Worm (Caenorhabditis elegans): ENCODE measurements around the gene ctf-4.
A peak's percentile ranks its signal among the peaks of the same experiment; 100 is the strongest.

The ctf-4 gene

ce11 chrV:10965501-10965900 lies at the start of gene ctf-4, which contains the start of gene eef-1G:
ctf-4 (minus strand) TSS chrV:10965539.
eef-1G (plus strand) TSS chrV:10965719.
- TF ChIP-seq lin-13 (tag; optimal IDR thresholded peaks at IDR 0.05) (peak; percentile 96), drap-1 (GFP tag; optimal IDR thresholded peaks at IDR 0.05) (peak; percentile 39), mep-1 (tag; optimal IDR thresholded peaks at IDR 0.05) (peak; percentile 98), M03D4.4 (tag; optimal IDR thresholded peaks at IDR 0.05) (peak; percentile 53), nhr-237 (tag; optimal IDR thresholded peaks at IDR 0.05) (peak; percentile 94), hlh-1 (tag; optimal IDR thresholded peaks at IDR 0.05) (peak; percentile 81), pha-4 (tag; optimal IDR thresholded peaks at IDR 0.05) (peak; percentile 97), flh-1 (GFP tag; optimal IDR thresholded peaks at IDR 0.05) (no peak), cnd-1 (tag; optimal IDR thresholded peaks at IDR 0.05) (peak; percentile 47), unc-120 (tag; optimal IDR thresholded peaks at IDR 0.05; ENCODE audit: poor library complexity, severe bottlenecking) (peak; percentile 23), ceh-39 (tag; optimal IDR thresholded peaks at IDR 0.05) (no peak), nhr-2 (tag; optimal IDR thresholded peaks at IDR 0.05) (no peak), elt-3 (tag; optimal IDR thresholded peaks at IDR 0.05) (peak; percentile 62), ham-2 (GFP tag; optimal IDR thresholded peaks at IDR 0.05) (peak; percentile 20)

ce11 chrV:11014758-11015157 lies 49.4 kb upstream of the ctf-4 start:
- TF ChIP-seq zip-8 (tag; optimal IDR thresholded peaks at IDR 0.05) = no peak
- TF ChIP-seq snpc-4 (tag; optimal IDR thresholded peaks at IDR 0.05) = no peak
- TF ChIP-seq sem-2 (GFP tag; optimal IDR thresholded peaks at IDR 0.05) = no peak
- no peak for TF ChIP-seq mep-1 (tag; optimal IDR thresholded peaks at IDR 0.05)
- TF ChIP-seq blmp-1 (tag; optimal IDR thresholded peaks at IDR 0.05) = no peak
- TF ChIP-seq cnd-1 (tag; optimal IDR thresholded peaks at IDR 0.05) = no peak
- no peak for TF ChIP-seq nhr-2 (tag; optimal IDR thresholded peaks at IDR 0.05)
- no peak for TF ChIP-seq mls-2 (tag; optimal IDR thresholded peaks at IDR 0.05)

- TF ChIP-seq nhr-237 (tag; optimal IDR thresholded peaks at IDR 0.05) = no peak
- TF ChIP-seq nhr-28 (tag; optimal IDR thresholded peaks at IDR 0.05) = no peak
- no peak for TF ChIP-seq snpc-4 (tag; optimal IDR thresholded peaks at IDR 0.05)
- no peak for TF ChIP-seq pha-4 (tag; optimal IDR thresholded peaks at IDR 0.05)
- no peak for TF ChIP-seq drap-1 (GFP tag; optimal IDR thresholded peaks at IDR 0.05)
- TF ChIP-seq mab-5 (tag; optimal IDR thresholded peaks at IDR 0.05) = no peak
- TF ChIP-seq lin-32 (GFP tag; optimal IDR thresholded peaks at IDR 0.05) = no peak
- TF ChIP-seq ceh-83 (GFP tag; optimal IDR thresholded peaks at IDR 0.05) = no peak
- TF ChIP-seq zip-8 (tag; optimal IDR thresholded peaks at IDR 0.05) = no peak
- no peak for TF ChIP-seq blmp-1 (tag; optimal IDR thresholded peaks at IDR 0.05)
Measured at ce11 chrV:11013179-11013578, 47.8 kb upstream of the ctf-4 start.

ce11 chrV:11012419-11012818 lies 47.1 kb upstream of the ctf-4 start, which contains the start of gene C13G3.1:
C13G3.1 (minus strand) TSS chrV:11012465.
- TF ChIP-seq unc-120 (tag; optimal IDR thresholded peaks at IDR 0.05; ENCODE audit: poor library complexity, severe bottlenecking) = no peak
- no peak for TF ChIP-seq ceh-83 (GFP tag; optimal IDR thresholded peaks at IDR 0.05)
- TF ChIP-seq ces-1 (GFP tag; optimal IDR thresholded peaks at IDR 0.05) = no peak
- no peak for TF ChIP-seq ceh-43 (GFP tag; optimal IDR thresholded peaks at IDR 0.05)
- TF ChIP-seq pha-4 (tag; optimal IDR thresholded peaks at IDR 0.05) = no peak
- no peak for TF ChIP-seq lin-32 (GFP tag; optimal IDR thresholded peaks at IDR 0.05)

- TF ChIP-seq bed-3 (GFP tag; optimal IDR thresholded peaks at IDR 0.05) (no peak), hlh-1 (tag; optimal IDR thresholded peaks at IDR 0.05) (no peak), sptf-1 (tag; optimal IDR thresholded peaks at IDR 0.05) (no peak), pha-4 (tag; optimal IDR thresholded peaks at IDR 0.05) (no peak), unc-62 (GFP tag; optimal IDR thresholded peaks at IDR 0.05) (no peak), sem-2 (GFP tag; optimal IDR thresholded peaks at IDR 0.05) (no peak), elt-1 (tag; optimal IDR thresholded peaks at IDR 0.05; ENCODE audit: borderline replicate concordance, insufficient read depth) (no peak)
Measured at ce11 chrV:11011807-11012206, 46.5 kb upstream of the ctf-4 start.

- TF ChIP-seq cnd-1 (tag; optimal IDR thresholded peaks at IDR 0.05) = no peak
- TF ChIP-seq nhr-237 (tag; optimal IDR thresholded peaks at IDR 0.05) = no peak
- no peak for TF ChIP-seq mab-5 (tag; optimal IDR thresholded peaks at IDR 0.05)
- TF ChIP-seq zip-8 (tag; optimal IDR thresholded peaks at IDR 0.05) = no peak
- no peak for TF ChIP-seq pha-4 (tag; optimal IDR thresholded peaks at IDR 0.05)
- no peak for TF ChIP-seq mls-2 (tag; optimal IDR thresholded peaks at IDR 0.05)
- TF ChIP-seq lin-32 (GFP tag; optimal IDR thresholded peaks at IDR 0.05) = no peak
- no peak for TF ChIP-seq lin-13 (tag; optimal IDR thresholded peaks at IDR 0.05)
- no peak for TF ChIP-seq ham-2 (GFP tag; optimal IDR thresholded peaks at IDR 0.05)
- no peak for TF ChIP-seq ceh-83 (GFP tag; optimal IDR thresholded peaks at IDR 0.05)
- no peak for TF ChIP-seq hlh-1 (tag; optimal IDR thresholded peaks at IDR 0.05)
- no peak for TF ChIP-seq blmp-1 (tag; optimal IDR thresholded peaks at IDR 0.05)
- TF ChIP-seq M03D4.4 (tag; optimal IDR thresholded peaks at IDR 0.05) = no peak
- TF ChIP-seq unc-39 (tag; optimal IDR thresholded peaks at IDR 0.05) = no peak
- no peak for TF ChIP-seq mep-1 (tag; optimal IDR thresholded peaks at IDR 0.05)
- no peak for TF ChIP-seq nhr-76 (tag; optimal IDR thresholded peaks at IDR 0.05)
- no peak for TF ChIP-seq unc-62 (GFP tag; optimal IDR thresholded peaks at IDR 0.05)
- no peak for TF ChIP-seq nhr-2 (tag; optimal IDR thresholded peaks at IDR 0.05)
- TF ChIP-seq snpc-4 (tag; optimal IDR thresholded peaks at IDR 0.05) = no peak
Measured at ce11 chrV:11010768-11011167, 45.4 kb upstream of the ctf-4 start.

Data from whole organism, mixed stage, embryonic.